Worm (Caenorhabditis elegans): Measurements from ENCODE around the gene M01B2.13.

DNA sequence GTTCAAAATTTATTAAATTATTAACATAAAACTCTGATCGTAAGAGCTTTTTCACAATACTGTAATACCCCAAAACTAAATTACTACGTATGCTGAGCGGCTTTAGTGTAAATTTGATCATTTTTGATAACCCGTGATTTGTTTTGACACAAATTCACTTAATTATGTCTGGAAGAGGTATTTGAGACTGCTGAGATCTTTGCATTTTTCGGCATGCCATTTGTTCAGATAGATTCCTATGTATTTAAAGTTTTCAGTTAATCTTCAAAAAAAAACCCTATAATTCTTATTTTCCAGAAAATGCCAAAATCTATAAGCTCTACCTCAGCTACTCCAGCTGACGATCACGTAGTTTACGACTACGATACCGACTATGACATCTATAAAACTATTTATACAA, 35.5 kb downstream of the M01B2.13 start, which contains the start of gene srw-15:
- TF ChIP-seq Y53G8AR.9 (GFP tag; conservative IDR thresholded peaks at IDR 0.05) = no peak
- no peak for TF ChIP-seq hmg-1.2 (GFP tag; IDR thresholded peaks at IDR 0.05)
- no peak for TF ChIP-seq F55B11.4 (tag; optimal IDR thresholded peaks at IDR 0.05; ENCODE audit: borderline replicate concordance, insufficient read depth)
- no peak for TF ChIP-seq ztf-3 (GFP tag; optimal IDR thresholded peaks at IDR 0.05)
- TF ChIP-seq repo-1 (tag; optimal IDR thresholded peaks at IDR 0.05) = no peak
- no peak for TF ChIP-seq lsl-1 (GFP tag; optimal IDR thresholded peaks at IDR 0.05)
- TF ChIP-seq F10E7.11 (tag; optimal IDR thresholded peaks at IDR 0.05) = no peak
